Fruit fly (Drosophila melanogaster): Measurements from ENCODE around the gene dgt4.

dgt4 gene

DNA sequence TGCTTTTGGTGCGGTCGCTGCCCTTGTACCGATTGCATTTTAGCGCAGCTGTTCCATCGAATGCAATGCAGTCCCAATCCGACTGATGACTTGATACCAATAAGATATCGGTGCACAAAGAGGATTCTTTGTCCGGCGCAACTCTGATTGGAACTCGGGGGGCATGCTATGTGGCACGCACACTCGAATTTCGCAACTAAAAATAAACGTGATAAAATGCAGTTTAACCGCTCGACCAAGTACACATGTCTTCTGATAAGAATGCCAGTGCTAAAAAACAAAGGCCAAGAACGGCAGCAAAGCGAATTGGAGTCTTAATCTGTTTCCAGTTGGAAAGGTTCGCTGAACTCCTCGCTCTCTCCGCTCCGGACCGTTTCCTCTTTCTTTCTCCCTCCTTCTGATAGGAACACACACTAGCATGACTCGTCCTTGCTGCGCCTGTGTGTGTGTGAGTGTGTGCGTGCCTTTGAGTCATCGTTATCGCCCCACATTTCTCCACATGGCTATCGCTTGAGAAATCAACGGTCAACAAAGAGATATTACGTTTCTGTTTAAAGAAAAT lies 4.8 kb upstream of the dgt4 start (continued):
- 0 out of 2 replicates have a peak, but pooled peaks have one; percentile 14 for TF ChIP-seq vvl (GFP tag; IDR thresholded peaks at IDR 0.05)
- TF ChIP-seq ttk (GFP tag; IDR thresholded peaks at IDR 0.05), result no peak
- TF ChIP-seq gcm (GFP tag; optimal IDR thresholded peaks at IDR 0.05), result no peak
- TF ChIP-seq Abd-B (GFP tag; optimal IDR thresholded peaks at IDR 0.05), result no peak
- no peak for TF ChIP-seq kay (GFP tag; optimal IDR thresholded peaks at IDR 0.05)
- TF ChIP-seq bsh (GFP tag; optimal IDR thresholded peaks at IDR 0.05), result no peak
- no peak for TF ChIP-seq nmo (GFP tag; optimal IDR thresholded peaks at IDR 0.05)
- TF ChIP-seq CG12071 (GFP tag; optimal IDR thresholded peaks at IDR 0.05), result no peak
- TF ChIP-seq CG18764 (GFP tag; optimal IDR thresholded peaks at IDR 0.05), result no peak
- TF ChIP-seq CG1529 (GFP tag; optimal IDR thresholded peaks at IDR 0.05), result no peak
- TF ChIP-seq mld (GFP tag; IDR thresholded peaks at IDR 0.05; ENCODE audit: partially characterized antibody), result no peak
- TF ChIP-seq D (optimal IDR thresholded peaks at IDR 0.05), result peak; percentile 86
- no peak for TF ChIP-seq D (GFP tag; optimal IDR thresholded peaks at IDR 0.05)
- no peak for TF ChIP-seq CG16863 (GFP tag; optimal IDR thresholded peaks at IDR 0.05)
- no peak for TF ChIP-seq unpg (GFP tag; optimal IDR thresholded peaks at IDR 0.05)

DNA sequence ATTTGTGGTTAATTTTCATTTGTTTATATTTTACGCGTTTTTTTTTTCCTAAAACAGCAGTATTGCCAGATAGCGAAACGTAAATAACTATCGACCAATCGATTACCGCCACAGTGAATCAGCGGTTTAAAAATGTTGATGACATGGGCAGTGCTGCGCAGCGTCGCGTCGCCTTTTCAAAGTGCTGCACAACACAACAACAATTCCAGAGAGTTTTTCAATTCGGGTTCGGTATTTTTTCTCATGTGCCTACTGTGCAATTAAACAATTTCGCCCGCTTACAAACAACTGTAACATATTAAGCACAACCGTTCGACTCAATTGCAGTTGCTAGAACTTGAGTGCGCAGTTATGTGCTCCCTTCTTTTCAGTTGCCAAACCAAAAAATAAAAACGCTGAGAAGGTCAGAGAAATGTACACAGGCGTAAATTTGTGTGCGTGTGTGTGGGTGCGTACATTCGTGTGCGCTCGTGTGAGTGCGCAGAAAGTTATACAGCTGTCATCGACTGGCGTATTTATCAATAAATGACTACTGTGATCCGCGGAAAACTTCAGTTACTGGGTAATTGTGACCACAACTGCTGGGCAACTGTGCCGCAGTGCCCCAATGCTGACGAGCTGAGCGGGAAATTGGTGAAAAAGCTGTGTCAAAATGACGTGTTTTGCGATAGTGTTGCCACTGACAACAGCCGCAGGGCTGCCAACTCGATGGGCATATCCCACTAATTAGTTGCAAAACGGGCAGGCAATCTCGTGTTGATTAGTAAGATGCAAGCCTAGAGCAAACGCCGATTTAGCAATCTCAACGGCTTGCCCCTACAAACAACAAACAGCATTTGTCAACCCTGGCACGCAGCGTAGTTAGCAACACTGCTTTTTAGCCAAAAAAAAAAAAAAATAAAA lies 3.6 kb downstream of the dgt4 start, which contains the start of the genes tyf and Tip60:
Gene tyf (plus strand): TSS at position 187 of the 903 bp plus-strand sequence.
Gene Tip60 (minus strand): TSS at position 654 of the 903 bp plus-strand sequence.
- TF ChIP-seq Hr78 (GFP tag; optimal IDR thresholded peaks at IDR 0.05), result peak in 1 of 2 experiments; percentile 29
- no peak for TF ChIP-seq peb (GFP tag; IDR thresholded peaks at IDR 0.05)
- TF ChIP-seq NfI (GFP tag; optimal IDR thresholded peaks at IDR 0.05), result peak; percentile 23
- no peak; the same call in 1 of the 2 replicates for TF ChIP-seq tna (GFP tag; IDR thresholded peaks at IDR 0.05; ENCODE audit: partially characterized antibody)
- TF ChIP-seq C15 (GFP tag; IDR thresholded peaks at IDR 0.05), result no peak
- peak; percentile 41 for TF ChIP-seq CG17186 (GFP tag; optimal IDR thresholded peaks at IDR 0.05)
- no peak for TF ChIP-seq Doc2 (GFP tag; IDR thresholded peaks at IDR 0.05)
- no peak for TF ChIP-seq sens-2 (GFP tag; IDR thresholded peaks at IDR 0.05)
- TF ChIP-seq YL-1 (GFP tag; optimal IDR thresholded peaks at IDR 0.05), result peak; percentile 80
- peak; percentile 33 for TF ChIP-seq jumu (GFP tag; optimal IDR thresholded peaks at IDR 0.05)
- no peak for TF ChIP-seq Max (GFP tag; optimal IDR thresholded peaks at IDR 0.05)
- peak; percentile 39 for TF ChIP-seq CG2116 (GFP tag; optimal IDR thresholded peaks at IDR 0.05)
- TF ChIP-seq CG8290 (GFP tag; optimal IDR thresholded peaks at IDR 0.05), result no peak
- TF ChIP-seq CG8290 (tag; optimal IDR thresholded peaks at IDR 0.05), result no peak
- TF ChIP-seq trem (tag; optimal IDR thresholded peaks at IDR 0.05), result peak; percentile 98
- peak; percentile 47 for TF ChIP-seq row (GFP tag; IDR thresholded peaks at IDR 0.05)
- TF ChIP-seq CG7556 (GFP tag; optimal IDR thresholded peaks at IDR 0.05), result no peak
- no peak for TF ChIP-seq sd (tag; optimal IDR thresholded peaks at IDR 0.05)
- TF ChIP-seq Elba2 (GFP tag; optimal IDR thresholded peaks at IDR 0.05), result no peak
- TF ChIP-seq CG6854 (GFP tag; optimal IDR thresholded peaks at IDR 0.05), result no peak
- TF ChIP-seq kay (GFP tag; optimal IDR thresholded peaks at IDR 0.05), result peak; percentile 42
- TF ChIP-seq dpn (GFP tag; optimal IDR thresholded peaks at IDR 0.05), result peak in 1 of 2 experiments; percentile 34
- TF ChIP-seq kni (GFP tag; optimal IDR thresholded peaks at IDR 0.05), result no peak
- no peak for TF ChIP-seq mirr (GFP tag; optimal IDR thresholded peaks at IDR 0.05)
- no peak for TF ChIP-seq CG1233 (GFP tag; optimal IDR thresholded peaks at IDR 0.05)
- no peak for TF ChIP-seq H15 (GFP tag; IDR thresholded peaks at IDR 0.05)
- no peak for TF ChIP-seq psq (GFP tag; optimal IDR thresholded peaks at IDR 0.05)
- no peak for TF ChIP-seq Nf-YA (GFP tag; IDR thresholded peaks at IDR 0.05)
- no peak for TF ChIP-seq Nf-YB (GFP tag; optimal IDR thresholded peaks at IDR 0.05)
- TF ChIP-seq caup (GFP tag; optimal IDR thresholded peaks at IDR 0.05; ENCODE audit: severe bottlenecking), result no peak
- TF ChIP-seq CG6272 (GFP tag; IDR thresholded peaks at IDR 0.05), result 0 out of 2 replicates have a peak, but pooled peaks have one; percentile 22
- peak; percentile 81 for TF ChIP-seq sqz (GFP tag; optimal IDR thresholded peaks at IDR 0.05)
- no peak for TF ChIP-seq Lim3 (GFP tag; IDR thresholded peaks at IDR 0.05)
- peak; percentile 47; the same call in 1 of the 3 replicates for TF ChIP-seq ci (GFP tag; IDR thresholded peaks at IDR 0.05)

Data from whole organism, embryonic.